Worm (Caenorhabditis elegans): ENCODE data around the gene C17C3.15.
"Not testable (repeated sequence)": the region's sequence is repeated elsewhere in the genome, so short reads cannot be mapped to it uniquely, and the experiment has no call there.

The C17C3.15 gene

DNA sequence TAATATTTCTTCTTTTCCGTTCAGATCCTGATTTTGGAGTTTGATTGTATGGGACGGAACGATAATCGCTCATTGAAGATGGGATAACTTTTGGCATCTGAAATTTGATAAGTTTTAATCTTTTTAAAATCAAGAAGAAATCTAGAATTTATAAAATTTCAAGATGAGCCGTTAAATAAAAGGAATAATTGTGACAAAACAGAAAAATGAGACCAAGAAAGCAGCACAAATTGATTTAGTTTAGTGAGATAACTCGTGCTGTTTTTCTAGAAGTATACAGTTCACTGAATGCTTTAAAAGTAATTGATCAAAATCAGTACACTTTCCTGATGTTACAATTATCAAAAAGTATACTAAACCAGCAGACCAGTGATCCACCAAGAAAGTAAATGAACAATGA lies 30.3 kb upstream of the C17C3.15 start, which contains the start of gene hlh-27:
Gene hlh-27, minus strand, starts transcription at position 101 of the 400 bp plus-strand sequence.
- not testable (repeated sequence) for TF ChIP-seq unc-98 (GFP tag; IDR thresholded peaks at IDR 0.05); lin-13 (GFP tag; optimal IDR thresholded peaks at IDR 0.05); snpc-4 (tag; optimal IDR thresholded peaks at IDR 0.05)

DNA sequence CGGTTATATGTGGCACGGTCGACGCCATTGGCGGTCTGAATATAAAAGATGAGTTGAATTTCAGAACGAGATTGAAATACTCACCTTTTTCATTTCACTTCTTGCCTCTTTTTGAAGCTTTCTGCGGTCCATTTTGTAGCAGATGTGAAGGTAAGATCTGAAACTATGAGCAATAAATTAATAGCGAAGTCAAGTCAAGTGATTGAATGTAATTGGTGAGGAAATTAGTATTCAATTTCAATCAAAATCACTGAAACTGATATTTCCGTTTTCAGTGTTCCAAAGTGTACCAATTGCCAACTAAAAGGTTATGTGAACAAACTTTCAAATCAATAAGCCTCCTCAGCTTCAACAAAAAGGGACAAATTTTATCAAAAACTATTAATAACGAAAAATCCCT lies 28.8 kb upstream of the C17C3.15 start, which contains the start of gene C17C3.24:
Gene C17C3.24, minus strand, starts transcription at position 101 of the 400 bp plus-strand sequence.
- no peak for TF ChIP-seq pqm-1 (tag; optimal IDR thresholded peaks at IDR 0.05)
- no peak for TF ChIP-seq nhr-12 (tag; optimal IDR thresholded peaks at IDR 0.05)
- TF ChIP-seq hlh-4 (tag; optimal IDR thresholded peaks at IDR 0.05): no peak
- no peak for TF ChIP-seq ces-1 (GFP tag; optimal IDR thresholded peaks at IDR 0.05)
- no peak for TF ChIP-seq ceh-82 (tag; optimal IDR thresholded peaks at IDR 0.05)
- no peak for TF ChIP-seq aly-2 (tag; optimal IDR thresholded peaks at IDR 0.05)
- TF ChIP-seq sptf-1 (tag; optimal IDR thresholded peaks at IDR 0.05): no peak
- no peak for TF ChIP-seq F16B12.6 (tag; optimal IDR thresholded peaks at IDR 0.05)
- no peak for TF ChIP-seq ceh-88 (GFP tag; IDR thresholded peaks at IDR 0.05)
- TF ChIP-seq ztf-4 (tag; optimal IDR thresholded peaks at IDR 0.05): no peak
- no peak for TF ChIP-seq jun-1 (tag; optimal IDR thresholded peaks at IDR 0.05)
- TF ChIP-seq ama-1 (optimal IDR thresholded peaks at IDR 0.05): no peak
- TF ChIP-seq ztf-11 (tag; optimal IDR thresholded peaks at IDR 0.05): no peak
- TF ChIP-seq Y116A8C.19 (tag; optimal IDR thresholded peaks at IDR 0.05; ENCODE audit: borderline replicate concordance): no peak
- TF ChIP-seq aha-1 (tag; optimal IDR thresholded peaks at IDR 0.05): no peak
- TF ChIP-seq mef-2 (tag; optimal IDR thresholded peaks at IDR 0.05): no peak
- no peak for TF ChIP-seq sup-37 (GFP tag; optimal IDR thresholded peaks at IDR 0.05)
- TF ChIP-seq dsc-1 (tag; optimal IDR thresholded peaks at IDR 0.05): no peak
- no peak for TF ChIP-seq unc-86 (tag; optimal IDR thresholded peaks at IDR 0.05)
- no peak for TF ChIP-seq nhr-76 (tag; optimal IDR thresholded peaks at IDR 0.05)

DNA sequence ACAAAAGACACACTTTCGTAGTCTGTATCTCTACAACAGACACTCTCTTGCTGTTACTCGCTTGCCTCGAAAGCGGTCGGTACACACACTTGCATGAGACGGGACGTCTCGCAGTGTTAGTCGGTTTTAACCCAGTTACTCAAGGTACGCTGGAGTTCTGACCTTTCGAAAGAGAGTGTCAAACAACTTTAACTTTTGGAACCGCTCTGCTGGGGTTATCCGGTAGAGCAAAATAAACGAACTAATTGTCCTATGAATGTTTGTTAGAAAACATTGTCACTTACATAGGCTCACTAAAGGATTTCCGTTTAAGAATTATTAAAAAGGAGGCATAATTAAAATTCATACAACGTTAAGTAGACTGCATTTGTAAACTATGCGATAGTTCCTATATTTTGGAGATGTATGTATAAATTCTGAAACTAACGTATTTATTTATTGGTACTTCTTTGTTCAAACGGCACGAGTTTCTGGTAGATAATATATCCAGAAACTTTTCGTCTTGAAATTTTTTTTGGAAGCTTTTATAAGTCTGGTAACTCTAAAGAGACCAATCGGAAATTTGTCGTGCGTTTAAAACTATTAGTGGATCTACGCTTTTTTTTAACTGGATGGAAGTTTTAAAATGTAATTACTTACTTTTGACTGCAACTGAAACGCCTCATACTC lies 26.8 kb upstream of the C17C3.15 start:
- peak; percentile 98 for TF ChIP-seq unc-130 (tag; optimal IDR thresholded peaks at IDR 0.05)
- peak; percentile 78 for TF ChIP-seq nhr-84 (tag; optimal IDR thresholded peaks at IDR 0.05)
- TF ChIP-seq mdl-1 (tag; optimal IDR thresholded peaks at IDR 0.05): peak; percentile 38 to 93
- peak; percentile 95 for TF ChIP-seq ceh-63 (GFP tag; optimal IDR thresholded peaks at IDR 0.05)
- TF ChIP-seq sox-4 (tag; optimal IDR thresholded peaks at IDR 0.05): peak; percentile 98
- peak; percentile 99 for TF ChIP-seq irx-1 (tag; optimal IDR thresholded peaks at IDR 0.05)
- TF ChIP-seq nhr-19 (GFP tag; conservative IDR thresholded peaks at IDR 0.05): peak; percentile 99
- TF ChIP-seq lin-14 (GFP tag; optimal IDR thresholded peaks at IDR 0.05): peak; percentile 99
- TF ChIP-seq swsn-7 (tag; optimal IDR thresholded peaks at IDR 0.05): peak; percentile 100
- TF ChIP-seq skn-1 (tag; optimal IDR thresholded peaks at IDR 0.05): peak; percentile 90
- peak; percentile 100 for TF ChIP-seq nhr-90 (tag; optimal IDR thresholded peaks at IDR 0.05; ENCODE audit: poor library complexity)
- TF ChIP-seq elt-3 (tag; optimal IDR thresholded peaks at IDR 0.05): peak; percentile 47 to 98 (median 80)
- peak; percentile 83 for TF ChIP-seq efl-3 (GFP tag; optimal IDR thresholded peaks at IDR 0.05)
- TF ChIP-seq unc-62 (GFP tag; optimal IDR thresholded peaks at IDR 0.05): peak; percentile 46
- peak; percentile 95 for TF ChIP-seq zip-4 (GFP tag; optimal IDR thresholded peaks at IDR 0.05)
- peak; percentile 86 to 94 for TF ChIP-seq lin-35 (GFP tag; optimal IDR thresholded peaks at IDR 0.05)
- 0 out of 2 replicates have a peak, but pooled peaks have one; percentile 74 for TF ChIP-seq ets-5 (GFP tag; IDR thresholded peaks at IDR 0.05)
- peak; percentile 67 for TF ChIP-seq C34B4.2 (tag; optimal IDR thresholded peaks at IDR 0.05)
- peak; percentile 99 for TF ChIP-seq ztf-4 (tag; optimal IDR thresholded peaks at IDR 0.05)
- TF ChIP-seq C04F5.9 (tag; optimal IDR thresholded peaks at IDR 0.05): peak; percentile 95
- TF ChIP-seq hlh-17 (GFP tag; optimal IDR thresholded peaks at IDR 0.05; ENCODE audit: borderline replicate concordance): peak; percentile 92
- peak; percentile 68 for TF ChIP-seq nhr-12 (tag; optimal IDR thresholded peaks at IDR 0.05)
- peak; percentile 71 for TF ChIP-seq ceh-90 (tag; optimal IDR thresholded peaks at IDR 0.05)
- peak; percentile 99 for TF ChIP-seq C16A3.4 (tag; optimal IDR thresholded peaks at IDR 0.05)
- peak; percentile 98 for TF ChIP-seq egl-13 (tag; optimal IDR thresholded peaks at IDR 0.05)
- peak; percentile 98 for TF ChIP-seq sup-37 (GFP tag; optimal IDR thresholded peaks at IDR 0.05)
- TF ChIP-seq F16B12.6 (tag; optimal IDR thresholded peaks at IDR 0.05): peak; percentile 60
- peak; percentile 99 for TF ChIP-seq aly-2 (tag; optimal IDR thresholded peaks at IDR 0.05)
- peak; percentile 86 for TF ChIP-seq fkh-4 (tag; optimal IDR thresholded peaks at IDR 0.05; ENCODE audit: borderline replicate concordance)
- peak; percentile 100 for TF ChIP-seq tbx-2 (tag; optimal IDR thresholded peaks at IDR 0.05)
- TF ChIP-seq blmp-1 (tag; optimal IDR thresholded peaks at IDR 0.05): peak; percentile 81
- no peak for TF ChIP-seq sptf-1 (tag; optimal IDR thresholded peaks at IDR 0.05)
